Fruit fly (Drosophila melanogaster): ENCODE measurements around the gene Pdp1.

Pdp1 gene

DNA sequence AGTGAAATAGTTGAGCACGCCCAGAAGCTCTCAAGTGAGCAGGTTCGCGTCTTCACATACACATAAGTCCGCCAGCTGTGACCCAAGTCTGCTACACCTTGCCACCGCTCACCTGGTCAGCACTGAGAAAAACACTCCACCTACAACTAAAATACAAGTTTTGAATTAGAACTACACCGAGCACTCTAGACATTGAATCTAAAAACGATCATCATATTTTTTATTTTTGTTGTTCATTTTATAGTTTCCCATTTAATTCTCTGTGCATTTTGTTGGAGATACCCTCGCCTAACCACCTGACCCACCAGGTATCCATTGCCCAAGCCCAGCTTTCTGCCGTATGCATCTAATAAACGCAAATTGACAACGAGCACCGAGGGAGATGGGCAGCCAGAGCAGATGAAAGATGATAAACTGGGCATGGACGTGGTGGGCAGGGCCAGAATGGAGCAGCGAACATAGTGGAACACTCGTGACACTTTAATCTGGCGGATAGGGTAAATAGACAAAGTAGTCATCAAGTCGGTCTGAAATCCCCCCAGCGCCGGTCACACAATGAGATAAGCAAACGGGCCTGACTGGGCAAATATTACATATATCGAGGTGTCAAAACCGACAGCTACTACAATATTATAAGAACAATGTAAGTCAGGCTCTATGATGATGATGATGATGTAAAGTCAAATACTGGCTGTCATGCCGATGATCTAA, 25.8 kb downstream of the Pdp1 start (continued):
- TF ChIP-seq Hr78 (GFP tag; optimal IDR thresholded peaks at IDR 0.05) (peak in 1 of 2 experiments; percentile 58), Sox102F (GFP tag; optimal IDR thresholded peaks at IDR 0.05) (peak; percentile 33), sna (GFP tag; IDR thresholded peaks at IDR 0.05; ENCODE audit: partially characterized antibody) (no peak), Hr51 (GFP tag; optimal IDR thresholded peaks at IDR 0.05) (peak in 1 of 2 experiments; percentile 42), CG2120 (GFP tag; optimal IDR thresholded peaks at IDR 0.05) (peak; percentile 44), esg (GFP tag; conservative IDR thresholded peaks at IDR 0.05) (0 out of 2 replicates have a peak, but pooled peaks have one; percentile 19), mam (GFP tag; optimal IDR thresholded peaks at IDR 0.05) (peak; percentile 18), bab2 (GFP tag; optimal IDR thresholded peaks at IDR 0.05) (peak; percentile 12), dmrt99B (tag; optimal IDR thresholded peaks at IDR 0.05) (peak; percentile 57), CG7357 (GFP tag; IDR thresholded peaks at IDR 0.05) (0 out of 3 replicates have a peak, but pooled peaks have one; percentile 25), CG16863 (GFP tag; optimal IDR thresholded peaks at IDR 0.05) (peak; percentile 2), sim (GFP tag; IDR thresholded peaks at IDR 0.05) (0 out of 2 replicates have a peak, but pooled peaks have one; percentile 33), Drgx (GFP tag; IDR thresholded peaks at IDR 0.05) (peak; percentile 44), Vsx1 (GFP tag; optimal IDR thresholded peaks at IDR 0.05) (no peak), CG12391 (tag; optimal IDR thresholded peaks at IDR 0.05) (peak; percentile 25), CG7839 (tag; optimal IDR thresholded peaks at IDR 0.05) (peak; percentile 35), row (GFP tag; IDR thresholded peaks at IDR 0.05) (peak; percentile 55), klu (GFP tag; IDR thresholded peaks at IDR 0.05) (no peak), Aef1 (GFP tag; IDR thresholded peaks at IDR 0.05) (0 out of 3 replicates have a peak, but pooled peaks have one; percentile 18), chif (GFP tag; optimal IDR thresholded peaks at IDR 0.05) (peak in 1 of 2 experiments; percentile 2), CG11504 (tag; optimal IDR thresholded peaks at IDR 0.05) (peak; percentile 40), Ravus (GFP tag; IDR thresholded peaks at IDR 0.05) (peak; percentile 3; the same call in 1 of the 2 replicates), phol (tag; optimal IDR thresholded peaks at IDR 0.05) (peak; percentile 18), Ptx1 (GFP tag; IDR thresholded peaks at IDR 0.05) (peak; percentile 22; the same call in 1 of the 2 replicates), sens (GFP tag) (peak; percentile 59), slbo (GFP tag; IDR thresholded peaks at IDR 0.05) (peak; percentile 30; the same call in 1 of the 2 replicates), dysf (GFP tag; IDR thresholded peaks at IDR 0.05) (peak; percentile 45; the same call in 1 of the 3 replicates), CG5180 (GFP tag; optimal IDR thresholded peaks at IDR 0.05) (peak; percentile 12), wor (GFP tag; IDR thresholded peaks at IDR 0.05) (no peak), gem (tag; optimal IDR thresholded peaks at IDR 0.05) (peak; percentile 13), PHDP (tag; optimal IDR thresholded peaks at IDR 0.05) (no peak), ttk (GFP tag; IDR thresholded peaks at IDR 0.05) (peak; percentile 49; the same call in 1 of the 2 replicates), Lhr (GFP tag; optimal IDR thresholded peaks at IDR 0.05) (no peak), lab (GFP tag; optimal IDR thresholded peaks at IDR 0.05) (peak; percentile 39), CG5245 (GFP tag; optimal IDR thresholded peaks at IDR 0.05) (no peak), CG2678 (tag; optimal IDR thresholded peaks at IDR 0.05) (peak; percentile 17), CG3163 (GFP tag; optimal IDR thresholded peaks at IDR 0.05) (no peak), CG18262 (tag; optimal IDR thresholded peaks at IDR 0.05) (peak; percentile 19), CG11456 (GFP tag; IDR thresholded peaks at IDR 0.05) (0 out of 3 replicates have a peak, but pooled peaks have one; percentile 21), Gug (GFP tag; IDR thresholded peaks at IDR 0.05) (no peak), CG10979 (tag; optimal IDR thresholded peaks at IDR 0.05) (peak; percentile 6), Med (GFP tag) (peak; percentile 78), gcm (GFP tag; optimal IDR thresholded peaks at IDR 0.05) (no peak), az2 (GFP tag; optimal IDR thresholded peaks at IDR 0.05) (peak; percentile 12), Xrp1 (GFP tag; IDR thresholded peaks at IDR 0.05) (peak; percentile 7; the same call in 1 of the 2 replicates), E2f2 (GFP tag; IDR thresholded peaks at IDR 0.05) (peak; percentile 24; the same call in 1 of the 2 replicates), CG11695 (GFP tag; IDR thresholded peaks at IDR 0.05) (peak; percentile 58; the same call in 1 of the 3 replicates), CG14441 (GFP tag; IDR thresholded peaks at IDR 0.05) (no peak; the same call in 1 of the 2 replicates)
